Worm (Caenorhabditis elegans): ENCODE results near the gene sams-4.

Gene sams-4

DNA sequence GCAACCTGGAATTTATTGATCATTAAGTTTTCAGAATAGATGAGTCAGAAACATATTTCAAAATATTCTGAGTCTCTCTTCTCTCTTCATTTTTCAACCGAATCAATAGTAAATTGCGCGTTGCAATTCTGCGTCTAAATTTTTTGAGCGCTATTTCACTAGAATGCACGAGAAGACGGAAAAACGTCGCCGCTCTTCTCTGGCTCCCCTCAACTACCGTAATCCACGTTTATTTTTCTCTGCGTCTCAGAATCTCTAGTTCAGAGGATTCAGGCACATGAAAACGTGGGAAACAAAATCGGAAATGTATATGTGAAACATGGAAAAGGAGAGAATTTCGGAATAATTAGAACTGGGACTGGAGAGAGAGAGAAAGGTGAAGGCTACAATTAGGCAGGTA lies 40.7 kb downstream of the sams-4 start (continued):
- no peak for TF ChIP-seq ztf-7 (tag; optimal IDR thresholded peaks at IDR 0.05)
- no peak for TF ChIP-seq daf-12 (tag; optimal IDR thresholded peaks at IDR 0.05)
- no peak for TF ChIP-seq Y5F2A.4 (GFP tag; optimal IDR thresholded peaks at IDR 0.05)
- TF ChIP-seq vab-7 (GFP tag; IDR thresholded peaks at IDR 0.05), result no peak
- TF ChIP-seq T20F7.1 (GFP tag; optimal IDR thresholded peaks at IDR 0.05), result no peak
- no peak for TF ChIP-seq nhr-6 (tag; optimal IDR thresholded peaks at IDR 0.05)
- TF ChIP-seq F37D6.2 (tag; optimal IDR thresholded peaks at IDR 0.05), result peak; percentile 17
- TF ChIP-seq unc-62 (GFP tag; optimal IDR thresholded peaks at IDR 0.05 in 1 of 2), result peak in 1 of 2 experiments; percentile 84
- no peak for TF ChIP-seq unc-62 (tag; optimal IDR thresholded peaks at IDR 0.05)
- no peak for TF ChIP-seq F44E2.7 (GFP tag; IDR thresholded peaks at IDR 0.05)
- TF ChIP-seq dve-1 (tag; optimal IDR thresholded peaks at IDR 0.05; ENCODE audit: insufficient read depth), result no peak
- no peak for TF ChIP-seq nhr-111 (GFP tag; optimal IDR thresholded peaks at IDR 0.05)
- no peak for TF ChIP-seq dmd-9 (GFP tag; IDR thresholded peaks at IDR 0.05)
- peak; percentile 57 for TF ChIP-seq rbr-2 (tag; optimal IDR thresholded peaks at IDR 0.05)
- TF ChIP-seq ceh-44 (GFP tag; IDR thresholded peaks at IDR 0.05), result no peak
- TF ChIP-seq lsy-2 (tag; optimal IDR thresholded peaks at IDR 0.05), result peak; percentile 76 to 94
- TF ChIP-seq egl-27 (tag; optimal IDR thresholded peaks at IDR 0.05), result no peak
- no peak for TF ChIP-seq lin-39 (tag; optimal IDR thresholded peaks at IDR 0.05)
- TF ChIP-seq lin-38 (GFP tag; IDR thresholded peaks at IDR 0.05), result no peak
- no peak for TF ChIP-seq nhr-102 (tag; optimal IDR thresholded peaks at IDR 0.05)
- TF ChIP-seq hlh-30 (tag; optimal IDR thresholded peaks at IDR 0.05; ENCODE audit: insufficient read depth), result peak; percentile 41
- TF ChIP-seq nhr-42 (GFP tag; IDR thresholded peaks at IDR 0.05), result no peak
- no peak for TF ChIP-seq F10B5.3 (tag; optimal IDR thresholded peaks at IDR 0.05)
- no peak for TF ChIP-seq snpc-4 (tag; optimal IDR thresholded peaks at IDR 0.05)
- no peak for TF ChIP-seq ztf-11 (tag; optimal IDR thresholded peaks at IDR 0.05)
- no peak for TF ChIP-seq nhr-237 (tag; optimal IDR thresholded peaks at IDR 0.05)

- TF ChIP-seq T20F7.1 (GFP tag; optimal IDR thresholded peaks at IDR 0.05), result no peak
- no peak for TF ChIP-seq F49E8.2 (tag; optimal IDR thresholded peaks at IDR 0.05; ENCODE audit: borderline replicate concordance)
- no peak for TF ChIP-seq lsy-2 (tag; optimal IDR thresholded peaks at IDR 0.05)
- no peak for TF ChIP-seq ceh-82 (tag; optimal IDR thresholded peaks at IDR 0.05)
- no peak for TF ChIP-seq nhr-76 (tag; optimal IDR thresholded peaks at IDR 0.05)
- TF ChIP-seq daf-19 (GFP tag; conservative IDR thresholded peaks at IDR 0.05), result no peak
- TF ChIP-seq lin-39 (tag; optimal IDR thresholded peaks at IDR 0.05), result no peak
- no peak for TF ChIP-seq ZK337.2 (GFP tag; IDR thresholded peaks at IDR 0.05)
- TF ChIP-seq nhr-111 (GFP tag; optimal IDR thresholded peaks at IDR 0.05), result no peak
- no peak for TF ChIP-seq sdz-12 (GFP tag; optimal IDR thresholded peaks at IDR 0.05)
- TF ChIP-seq F10B5.3 (tag; optimal IDR thresholded peaks at IDR 0.05), result no peak
- no peak for TF ChIP-seq F26F4.8 (GFP tag; conservative IDR thresholded peaks at IDR 0.05)
These were observed 42.6 kb downstream of the sams-4 start for ce11 chrIV:5803510-5804013.

- peak in 1 of 2 experiments; percentile 95 for TF ChIP-seq unc-62 (GFP tag; optimal IDR thresholded peaks at IDR 0.05 in 1 of 2)
- no peak for TF ChIP-seq unc-62 (tag; optimal IDR thresholded peaks at IDR 0.05)
- no peak for TF ChIP-seq nhr-11 (tag; optimal IDR thresholded peaks at IDR 0.05)
These were observed 46.6 kb downstream of the sams-4 start for ce11 chrIV:5799577-5799976.

DNA sequence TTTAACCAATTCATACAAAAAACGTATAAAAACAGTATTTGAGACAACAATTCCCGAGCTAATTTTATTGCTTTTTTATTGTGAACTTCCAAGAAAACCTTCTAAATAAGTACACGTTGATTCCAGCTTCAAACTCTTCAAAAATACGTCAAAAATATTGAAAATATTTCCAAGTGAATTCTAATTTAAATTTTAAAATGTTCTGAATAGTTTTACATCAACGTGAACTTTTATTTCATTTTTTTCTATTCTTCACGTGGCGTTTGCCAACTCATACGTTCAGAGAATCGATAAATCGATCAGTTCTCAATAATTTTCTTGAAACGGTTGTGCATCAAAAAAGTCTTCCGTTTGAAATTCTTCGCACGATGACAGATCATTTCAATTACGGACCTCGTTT lies 49.0 kb downstream of the sams-4 start, which contains the start of gene C31H1.1:
Gene C31H1.1, plus strand, starts transcription at position 301 of the 400 bp plus-strand sequence.
- TF ChIP-seq skn-1 (tag; optimal IDR thresholded peaks at IDR 0.05) (no peak), ZK337.2 (GFP tag; IDR thresholded peaks at IDR 0.05) (no peak), ceh-20 (GFP tag; IDR thresholded peaks at IDR 0.05) (no peak), lin-29 (GFP tag; IDR thresholded peaks at IDR 0.05) (no peak), spr-1 (tag; optimal IDR thresholded peaks at IDR 0.05) (no peak), lin-38 (GFP tag; IDR thresholded peaks at IDR 0.05) (no peak), Y75B8A.6 (GFP tag; IDR thresholded peaks at IDR 0.05) (no peak), daf-16 (GFP tag; optimal IDR thresholded peaks at IDR 0.05) (no peak), daf-16 (tag; optimal IDR thresholded peaks at IDR 0.05) (no peak), duxl-1 (tag; optimal IDR thresholded peaks at IDR 0.05; ENCODE audit: poor library complexity) (no peak), nhr-76 (tag; optimal IDR thresholded peaks at IDR 0.05) (no peak), dmd-8 (GFP tag; IDR thresholded peaks at IDR 0.05) (no peak), php-3 (GFP tag; IDR thresholded peaks at IDR 0.05) (no peak), rbr-2 (tag; optimal IDR thresholded peaks at IDR 0.05) (no peak), ztf-7 (tag; optimal IDR thresholded peaks at IDR 0.05) (no peak)

Data from whole organism, L4 larva.